Worm (Caenorhabditis elegans) whole organism, early embryonic: ENCODE data around the gene kbp-1.

Source experiments
- B0310.2 ChIP-seq: sonication (generic microtip); optimal IDR thresholded peaks from 2 replicates; lab custom pipeline; 2016; ENCODE audit warnings: mild to moderate bottlenecking, missing genetic modification characterization, missing compliant biosample characterization
- F13C5.2 ChIP-seq: sonication (generic microtip); optimal IDR thresholded peaks from 2 replicates; lab custom pipeline; 2017; ENCODE audit warnings: mild to moderate bottlenecking, missing genetic modification characterization, inconsistent platforms, missing compliant biosample characterization
- ama-1 ChIP-seq: fragments of 150-350 bp; optimal IDR thresholded peaks from 2 replicates; lab custom pipeline; 2014
- ceh-13 ChIP-seq: fragments of 200-800 bp; sonication (Bioruptor generic); optimal IDR thresholded peaks from 2 replicates; lab custom pipeline; 2018; ENCODE audit warnings: mild to moderate bottlenecking, missing genetic modification characterization, missing compliant biosample characterization
- ceh-36 ChIP-seq: sonication (generic microtip); optimal IDR thresholded peaks from 2 replicates; lab custom pipeline; 2016; ENCODE audit warnings: missing genetic modification characterization, inconsistent platforms, missing compliant biosample characterization
- ets-7 ChIP-seq: sonication (generic microtip); optimal IDR thresholded peaks from 2 replicates; lab custom pipeline; 2016; ENCODE audit warnings: missing genotype, missing genetic modification characterization, missing compliant biosample characterization
- flt-1 ChIP-seq: fragments of 200-800 bp; sonication (Bioruptor generic); IDR thresholded peaks from 2 replicates; pipeline ENCODE4 v1.3.6; 2022; ENCODE audit warnings: missing genetic modification characterization, missing compliant biosample characterization
- hmbx-1 ChIP-seq: sonication (generic microtip); optimal IDR thresholded peaks from 2 replicates; lab custom pipeline; 2016; ENCODE audit warnings: mild to moderate bottlenecking, missing genetic modification characterization, missing compliant biosample characterization
- hmg-4 ChIP-seq: fragments of 200-800 bp; sonication (Bioruptor generic); optimal IDR thresholded peaks from 2 replicates; lab custom pipeline; 2018; ENCODE audit warnings: mild to moderate bottlenecking, missing genetic modification characterization, missing compliant biosample characterization
- hnd-1 ChIP-seq: sonication (generic microtip); optimal IDR thresholded peaks from 2 replicates; lab custom pipeline; 2016; ENCODE audit warnings: missing genetic modification characterization, missing compliant biosample characterization
- pes-1 ChIP-seq: fragments of 200-800 bp; sonication (Bioruptor generic); IDR thresholded peaks from 2 replicates; pipeline ENCODE4 v1.3.6; 2022; ENCODE audit warnings: missing genetic modification reagents, missing genetic modification characterization, missing compliant biosample characterization
- tbx-11 ChIP-seq: fragments of 200-800 bp; sonication (Bioruptor generic); IDR thresholded peaks from 2 replicates; pipeline ENCODE4 v1.3.6; 2022; ENCODE audit warnings: missing genetic modification characterization, missing compliant biosample characterization

ce11 chrIII:6914840-6915239, 45.4 kb downstream of the kbp-1 start:
- TF ChIP-seq ama-1 (lab: Kevin White, UChicago) (no peak), ceh-36 (tag; lab: Kevin White, UChicago) (no peak), hmbx-1 (tag; lab: Kevin White, UChicago) (no peak), F13C5.2 (tag; lab: Kevin White, UChicago) (no peak), ceh-13 (no peak), B0310.2 (no peak), tbx-11 (GFP tag; lab: Robert Waterston, UW) (no peak), ets-7 (no peak), flt-1 (GFP tag; lab: Robert Waterston, UW) (no peak), hmg-4 (GFP tag; lab: Kevin White, UChicago) (no peak), pes-1 (GFP tag; lab: Robert Waterston, UW) (no peak), hnd-1 (tag; lab: Kevin White, UChicago) (no peak)
